Fruit fly (Drosophila melanogaster): Measurements from ENCODE around the gene RpL24.

RpL24 gene

dm6 chr2L:13412219-13412618 is 17.3 kb upstream of the RpL24 start, which contains the start of gene Flad2:
Gene Flad2, plus strand, starts transcription at chr2L:13412519.
- TF ChIP-seq cnc (optimal IDR thresholded peaks at IDR 0.05): no peak
- TF ChIP-seq CG12768 (GFP tag; optimal IDR thresholded peaks at IDR 0.05): no peak
- no peak for TF ChIP-seq kay (GFP tag; ENCODE audit: borderline replicate concordance)
- no peak for TF ChIP-seq CG11617 (GFP tag; optimal IDR thresholded peaks at IDR 0.05)
- TF ChIP-seq Crg-1 (GFP tag; optimal IDR thresholded peaks at IDR 0.05): no peak
- TF ChIP-seq CG7101 (tag; optimal IDR thresholded peaks at IDR 0.05): no peak
- TF ChIP-seq toe (GFP tag; optimal IDR thresholded peaks at IDR 0.05): no peak
- TF ChIP-seq CG33017 (tag; optimal IDR thresholded peaks at IDR 0.05): no peak
- TF ChIP-seq CG7045 (GFP tag; optimal IDR thresholded peaks at IDR 0.05): no peak
- TF ChIP-seq CG1620 (GFP tag; optimal IDR thresholded peaks at IDR 0.05): no peak
- TF ChIP-seq Mnt (GFP tag; optimal IDR thresholded peaks at IDR 0.05): no peak

- TF ChIP-seq CG1620 (GFP tag; optimal IDR thresholded peaks at IDR 0.05): no peak
- no peak for TF ChIP-seq CG7045 (GFP tag; optimal IDR thresholded peaks at IDR 0.05)
- TF ChIP-seq tj (GFP tag; optimal IDR thresholded peaks at IDR 0.05): peak; percentile 99
- TF ChIP-seq bab1 (GFP tag; optimal IDR thresholded peaks at IDR 0.05): peak; percentile 49
- TF ChIP-seq pad (GFP tag; optimal IDR thresholded peaks at IDR 0.05): no peak
- no peak for TF ChIP-seq CG7101 (tag; optimal IDR thresholded peaks at IDR 0.05)
- TF ChIP-seq toe (GFP tag; optimal IDR thresholded peaks at IDR 0.05): no peak
- TF ChIP-seq cnc (optimal IDR thresholded peaks at IDR 0.05): no peak
Measured at dm6 chr2L:13411566-13411965, 16.6 kb upstream of the RpL24 start, which contains the start of gene Vm34Ca. Gene Vm34Ca, minus strand, starts transcription at chr2L:13411631.

- TF ChIP-seq CG14711 (tag; optimal IDR thresholded peaks at IDR 0.05): no peak
- TF ChIP-seq toe (GFP tag; optimal IDR thresholded peaks at IDR 0.05): peak; percentile 37
- TF ChIP-seq CG12768 (GFP tag; optimal IDR thresholded peaks at IDR 0.05): no peak
- TF ChIP-seq CG7101 (tag; optimal IDR thresholded peaks at IDR 0.05): peak; percentile 25
- TF ChIP-seq CG33017 (tag; optimal IDR thresholded peaks at IDR 0.05): peak; percentile 0
- peak; percentile 7 for TF ChIP-seq CG5204 (GFP tag; optimal IDR thresholded peaks at IDR 0.05)
- no peak for TF ChIP-seq cnc (optimal IDR thresholded peaks at IDR 0.05)
- no peak for TF ChIP-seq Hr96 (GFP tag; optimal IDR thresholded peaks at IDR 0.05)
- TF ChIP-seq Crg-1 (GFP tag; optimal IDR thresholded peaks at IDR 0.05): no peak
- TF ChIP-seq bab1 (GFP tag; optimal IDR thresholded peaks at IDR 0.05): peak; percentile 54
- TF ChIP-seq CG1620 (GFP tag; optimal IDR thresholded peaks at IDR 0.05): no peak
- TF ChIP-seq CG11617 (GFP tag; optimal IDR thresholded peaks at IDR 0.05): no peak
Measured at dm6 chr2L:13399565-13399964, 4.6 kb upstream of the RpL24 start.

dm6 chr2L:13398614-13399161 is 3.8 kb upstream of the RpL24 start, which contains the start of the genes CG10859 and CG7110:
Gene CG10859, minus strand, starts transcription at chr2L:13398664.
Gene CG7110, plus strand, starts transcription at chr2L:13398991.
- TF ChIP-seq bab1 (GFP tag; optimal IDR thresholded peaks at IDR 0.05) (peak; percentile 97), CG14711 (tag; optimal IDR thresholded peaks at IDR 0.05) (peak; percentile 46), Crg-1 (GFP tag; optimal IDR thresholded peaks at IDR 0.05) (peak; percentile 50), pad (GFP tag; optimal IDR thresholded peaks at IDR 0.05) (peak; percentile 28), Hr96 (GFP tag; optimal IDR thresholded peaks at IDR 0.05) (no peak), kay (GFP tag; ENCODE audit: borderline replicate concordance) (no peak), CG5204 (GFP tag; optimal IDR thresholded peaks at IDR 0.05) (no peak), cnc (optimal IDR thresholded peaks at IDR 0.05) (no peak), toe (GFP tag; optimal IDR thresholded peaks at IDR 0.05) (no peak), Mnt (GFP tag; optimal IDR thresholded peaks at IDR 0.05) (peak; percentile 41), CG7045 (GFP tag; optimal IDR thresholded peaks at IDR 0.05) (peak; percentile 44), tj (GFP tag; optimal IDR thresholded peaks at IDR 0.05) (no peak), cic (GFP tag; optimal IDR thresholded peaks at IDR 0.05) (no peak), CG7101 (tag; optimal IDR thresholded peaks at IDR 0.05) (peak; percentile 72), CG11617 (GFP tag; optimal IDR thresholded peaks at IDR 0.05) (peak; percentile 5), Clk (GFP tag; optimal IDR thresholded peaks at IDR 0.05) (no peak), ovo (GFP tag; optimal IDR thresholded peaks at IDR 0.05) (peak; percentile 11), CG33017 (tag; optimal IDR thresholded peaks at IDR 0.05) (peak; percentile 25), CG1620 (GFP tag; optimal IDR thresholded peaks at IDR 0.05) (peak; percentile 18), CG12768 (GFP tag; optimal IDR thresholded peaks at IDR 0.05) (no peak)

dm6 chr2L:13397393-13397792 is 2.5 kb upstream of the RpL24 start:
- TF ChIP-seq tj (GFP tag; optimal IDR thresholded peaks at IDR 0.05) (no peak), CG33017 (tag; optimal IDR thresholded peaks at IDR 0.05) (no peak)

dm6 chr2L:13396084-13396483 is 1.2 kb upstream of the RpL24 start, which contains the start of gene CG16957:
Gene CG16957, minus strand, starts transcription at chr2L:13396184.
- no peak for TF ChIP-seq CG12768 (GFP tag; optimal IDR thresholded peaks at IDR 0.05)

- TF ChIP-seq kay (GFP tag; ENCODE audit: borderline replicate concordance) (peak; percentile 98), CG1620 (GFP tag; optimal IDR thresholded peaks at IDR 0.05) (peak; percentile 97), cic (GFP tag; optimal IDR thresholded peaks at IDR 0.05) (peak; percentile 71), toe (GFP tag; optimal IDR thresholded peaks at IDR 0.05) (peak; percentile 98), tj (GFP tag; optimal IDR thresholded peaks at IDR 0.05) (peak; percentile 87), Mnt (GFP tag; optimal IDR thresholded peaks at IDR 0.05) (peak; percentile 92), CG11617 (GFP tag; optimal IDR thresholded peaks at IDR 0.05) (peak; percentile 96), pad (GFP tag; optimal IDR thresholded peaks at IDR 0.05) (peak; percentile 86), CG33017 (tag; optimal IDR thresholded peaks at IDR 0.05) (peak; percentile 93), Crg-1 (GFP tag; optimal IDR thresholded peaks at IDR 0.05) (peak; percentile 94), CG7045 (GFP tag; optimal IDR thresholded peaks at IDR 0.05) (peak; percentile 94), CG7101 (tag; optimal IDR thresholded peaks at IDR 0.05) (peak; percentile 96), CG14711 (tag; optimal IDR thresholded peaks at IDR 0.05) (peak; percentile 97), Hr96 (GFP tag; optimal IDR thresholded peaks at IDR 0.05) (peak; percentile 89), bab1 (GFP tag; optimal IDR thresholded peaks at IDR 0.05) (peak; percentile 99), cnc (optimal IDR thresholded peaks at IDR 0.05) (no peak), CG12768 (GFP tag; optimal IDR thresholded peaks at IDR 0.05) (peak; percentile 94), CG5204 (GFP tag; optimal IDR thresholded peaks at IDR 0.05) (no peak), Clk (GFP tag; optimal IDR thresholded peaks at IDR 0.05) (peak; percentile 91), ovo (GFP tag; optimal IDR thresholded peaks at IDR 0.05) (peak; percentile 92)
Measured at dm6 chr2L:13387255-13387654, 7.7 kb downstream of the RpL24 start, which contains the start of the genes Ing5 and CG7099. Gene Ing5, minus strand, starts transcription at chr2L:13387312. Gene CG7099, plus strand, starts transcription at chr2L:13387571.
